Worm (Caenorhabditis elegans): ENCODE results near the gene C49A9.9.
"Not testable (repeated sequence)": the region's sequence is repeated elsewhere in the genome, so short reads cannot be mapped to it uniquely, and the experiment has no call there.

ce11 chrIV:6253000-6253399, 35.8 kb downstream of the C49A9.9 start, which contains the start of gene T13A10.2:
- TF ChIP-seq dpl-1 (GFP tag; optimal IDR thresholded peaks at IDR 0.05); ceh-63 (GFP tag; optimal IDR thresholded peaks at IDR 0.05); alr-1 (tag; optimal IDR thresholded peaks at IDR 0.05; ENCODE audit: borderline replicate concordance); sup-37 (GFP tag; optimal IDR thresholded peaks at IDR 0.05); ama-1 (optimal IDR thresholded peaks at IDR 0.05); jun-1 (tag; optimal IDR thresholded peaks at IDR 0.05); aha-1 (tag; optimal IDR thresholded peaks at IDR 0.05); pqm-1 (tag; optimal IDR thresholded peaks at IDR 0.05); tbx-2 (tag; optimal IDR thresholded peaks at IDR 0.05); nhr-85 (tag); pag-3 (tag; optimal IDR thresholded peaks at IDR 0.05; ENCODE audit: borderline replicate concordance, insufficient read depth); lir-3 (tag; optimal IDR thresholded peaks at IDR 0.05; ENCODE audit: poor library complexity): not testable (repeated sequence)

Data from whole organism, L1 larva.